Worm (Caenorhabditis elegans) whole organism, L1 larva: ENCODE measurements around the gene acr-18.
A peak's percentile ranks its signal among the peaks of the same experiment; 100 is the strongest.

Source experiments
- C16A3.4 ChIP-seq: fragments of 150-350 bp; optimal IDR thresholded peaks from 2 replicates; lab custom pipeline; 2014; ENCODE audit warnings: missing biosample characterization, missing genetic modification characterization
- C34B4.2 ChIP-seq: sonication (generic microtip); optimal IDR thresholded peaks from 2 replicates; lab custom pipeline; 2017; ENCODE audit warnings: mild to moderate bottlenecking, missing genetic modification characterization, missing compliant biosample characterization
- F16B12.6 ChIP-seq: fragments of 150-350 bp; optimal IDR thresholded peaks from 2 replicates; lab custom pipeline; 2014; ENCODE audit warnings: missing biosample characterization, missing genetic modification characterization
- Y116A8C.19 ChIP-seq: sonication (generic microtip); optimal IDR thresholded peaks from 2 replicates; lab custom pipeline; 2016; ENCODE audit warnings: missing compliant biosample characterization, missing genetic modification characterization, borderline replicate concordance
- ama-1 ChIP-seq: fragments of 150-350 bp; optimal IDR thresholded peaks from 2 replicates; lab custom pipeline; 2014
- blmp-1 ChIP-seq: fragments of 150-350 bp; optimal IDR thresholded peaks from 2 replicates; lab custom pipeline; 2014; ENCODE audit warnings: missing biosample characterization, missing genetic modification characterization
- ceh-63 ChIP-seq: fragments of 200-800 bp; sonication (Bioruptor generic); optimal IDR thresholded peaks from 2 replicates; lab custom pipeline; 2018; ENCODE audit warnings: mild to moderate bottlenecking, missing genetic modification characterization, missing compliant biosample characterization
- ceh-8 ChIP-seq: fragments of 200-800 bp; sonication (Bioruptor generic); optimal IDR thresholded peaks from 2 replicates; lab custom pipeline; 2018; ENCODE audit warnings: mild to moderate bottlenecking, missing genetic modification characterization, moderate library complexity, missing compliant biosample characterization
- ceh-88 ChIP-seq: fragments of 200-800 bp; sonication (Bioruptor generic); IDR thresholded peaks from 2 replicates; pipeline ENCODE4 v1.3.6; 2022; ENCODE audit warnings: missing genetic modification characterization, missing compliant biosample characterization
- ceh-90 ChIP-seq: sonication (generic microtip); optimal IDR thresholded peaks from 2 replicates; lab custom pipeline; 2016; ENCODE audit warnings: missing genetic modification characterization, missing compliant biosample characterization
- efl-1 ChIP-seq, 4 experiments: fragments of 150-350 bp; optimal IDR thresholded peaks in 3 of 4; peaks in 1 of 4; 1 replicate in 1 of 4; 2 replicates in 3 of 4; lab custom pipeline; 2014; ENCODE audit warnings: missing biosample characterization in 2 of 4, missing genetic modification characterization in 2 of 4, missing genetic modification reagents in 2 of 4
- fkh-10 ChIP-seq: sonication (generic microtip); optimal IDR thresholded peaks from 2 replicates; lab custom pipeline; 2017; ENCODE audit warnings: missing biosample characterization, missing genetic modification reagents, missing genetic modification characterization
- fkh-4 ChIP-seq: sonication (generic microtip); optimal IDR thresholded peaks from 2 replicates; lab custom pipeline; 2016; ENCODE audit warnings: missing compliant biosample characterization, missing genetic modification characterization, borderline replicate concordance
- fkh-8 ChIP-seq: sonication (generic microtip); optimal IDR thresholded peaks from 2 replicates; lab custom pipeline; 2016; ENCODE audit warnings: mild to moderate bottlenecking, missing genetic modification characterization, missing compliant biosample characterization
- fos-1 ChIP-seq: fragments of 150-350 bp; optimal IDR thresholded peaks from 2 replicates; lab custom pipeline; 2014; ENCODE audit warnings: missing biosample characterization, missing genetic modification characterization
- grh-1 ChIP-seq: fragments of 200-800 bp; sonication (Bioruptor generic); IDR thresholded peaks from 2 replicates; pipeline ENCODE4 v1.3.6; 2022; ENCODE audit warnings: missing genetic modification reagents, missing genetic modification characterization, missing compliant biosample characterization
- hlh-17 ChIP-seq: fragments of 200-800 bp; sonication (Bioruptor generic); optimal IDR thresholded peaks from 2 replicates; lab custom pipeline; 2018; ENCODE audit warnings: missing genetic modification characterization, mild to moderate bottlenecking, missing compliant biosample characterization, moderate library complexity, borderline replicate concordance
- hlh-4 ChIP-seq: sonication (generic microtip); optimal IDR thresholded peaks from 2 replicates; lab custom pipeline; 2016; ENCODE audit warnings: mild to moderate bottlenecking, missing genetic modification characterization, missing compliant biosample characterization
- irx-1 ChIP-seq: sonication (generic microtip); optimal IDR thresholded peaks from 2 replicates; lab custom pipeline; 2016; ENCODE audit warnings: missing genetic modification characterization, missing compliant biosample characterization
- isw-1 ChIP-seq: fragments of 200-800 bp; sonication (Bioruptor generic); IDR thresholded peaks from 2 replicates; pipeline ENCODE4 v1.3.6; 2022; ENCODE audit warnings: missing genetic modification characterization, missing compliant biosample characterization
- lin-13 ChIP-seq: fragments of 150-350 bp; optimal IDR thresholded peaks from 2 replicates; lab custom pipeline; 2014; ENCODE audit warnings: missing biosample characterization, missing genetic modification reagents, missing genetic modification characterization
- lin-14 ChIP-seq: fragments of 200-800 bp; sonication (Bioruptor generic); optimal IDR thresholded peaks from 2 replicates; lab custom pipeline; 2018; ENCODE audit warnings: mild to moderate bottlenecking, missing genetic modification characterization, moderate library complexity, missing compliant biosample characterization
- lin-15B ChIP-seq: fragments of 150-350 bp; sonication (generic microtip); optimal IDR thresholded peaks from 3 replicates; lab custom pipeline; 2014; ENCODE audit warnings: missing biosample characterization, missing genetic modification characterization
- lir-3 ChIP-seq: sonication (generic microtip); optimal IDR thresholded peaks from 2 replicates; lab custom pipeline; 2016; ENCODE audit warnings: mild to moderate bottlenecking, missing genetic modification characterization, moderate library complexity, missing compliant biosample characterization; ENCODE audit not compliant: poor library complexity
- lsy-2 ChIP-seq, 2 experiments: fragments of 150-350 bp; optimal IDR thresholded peaks; 2 replicates each; lab custom pipeline; 2014; ENCODE audit warnings: missing biosample characterization in 2 of 2, missing genetic modification characterization in 2 of 2
- nhr-11 ChIP-seq: fragments of 150-350 bp; optimal IDR thresholded peaks from 2 replicates; lab custom pipeline; 2014; ENCODE audit warnings: missing biosample characterization, missing genetic modification characterization
- nhr-19 ChIP-seq: fragments of 200-800 bp; sonication (Bioruptor generic); conservative IDR thresholded peaks from 2 replicates; pipeline ENCODE4 v1.3.6; 2022; ENCODE audit warnings: missing genetic modification characterization, missing compliant biosample characterization
- nhr-47 ChIP-seq: sonication (generic microtip); optimal IDR thresholded peaks from 2 replicates; lab custom pipeline; 2016; ENCODE audit warnings: mild to moderate bottlenecking, missing genetic modification characterization, moderate library complexity, missing compliant biosample characterization
- nhr-71 ChIP-seq: sonication (generic microtip); optimal IDR thresholded peaks from 2 replicates; lab custom pipeline; 2016; ENCODE audit warnings: mild to moderate bottlenecking, missing genetic modification characterization, moderate library complexity, missing compliant biosample characterization
- nhr-76 ChIP-seq: sonication (generic microtip); optimal IDR thresholded peaks from 2 replicates; lab custom pipeline; 2017; ENCODE audit warnings: missing biosample characterization, missing genetic modification characterization
- nhr-84 ChIP-seq: sonication (generic microtip); optimal IDR thresholded peaks from 2 replicates; lab custom pipeline; 2017; ENCODE audit warnings: missing biosample characterization, missing genetic modification characterization
- nhr-85 ChIP-seq: sonication (generic microtip); peaks from one replicate; lab custom pipeline; 2016; ENCODE audit warnings: missing genetic modification characterization, inconsistent platforms, missing compliant biosample characterization
- nhr-90 ChIP-seq: sonication (generic microtip); optimal IDR thresholded peaks from 2 replicates; lab custom pipeline; 2016; ENCODE audit warnings: mild to moderate bottlenecking, missing genetic modification characterization, missing compliant biosample characterization; ENCODE audit not compliant: poor library complexity
- pag-3 ChIP-seq: sonication (generic microtip); optimal IDR thresholded peaks from 2 replicates; lab custom pipeline; 2017; ENCODE audit warnings: missing genetic modification characterization, mild to moderate bottlenecking, missing compliant biosample characterization, antibody characterized with exemption, borderline replicate concordance; ENCODE audit not compliant: insufficient read depth
- pqm-1 ChIP-seq: sonication (generic microtip); optimal IDR thresholded peaks from 3 replicates; lab custom pipeline; 2017; ENCODE audit warnings: missing biosample characterization, missing genetic modification characterization
- rnt-1 ChIP-seq: sonication (generic microtip); optimal IDR thresholded peaks from 2 replicates; lab custom pipeline; 2016; ENCODE audit warnings: mild to moderate bottlenecking, missing genetic modification characterization, moderate library complexity, missing compliant biosample characterization
- snpc-4 ChIP-seq: fragments of 150-350 bp; optimal IDR thresholded peaks from 2 replicates; lab custom pipeline; 2014; ENCODE audit warnings: missing biosample characterization, missing genetic modification characterization
- snu-23 ChIP-seq: sonication (generic microtip); optimal IDR thresholded peaks from 2 replicates; lab custom pipeline; 2016; ENCODE audit warnings: missing genetic modification characterization, missing compliant biosample characterization
- sox-4 ChIP-seq: sonication (generic microtip); optimal IDR thresholded peaks from 2 replicates; lab custom pipeline; 2016; ENCODE audit warnings: missing genetic modification characterization, missing compliant biosample characterization
- sptf-1 ChIP-seq: fragments of 150-350 bp; optimal IDR thresholded peaks from 2 replicates; lab custom pipeline; 2014; ENCODE audit warnings: missing biosample characterization, missing genetic modification characterization
- tlp-1 ChIP-seq: fragments of 150-350 bp; optimal IDR thresholded peaks from 2 replicates; lab custom pipeline; 2014; ENCODE audit warnings: missing biosample characterization, missing genetic modification characterization
- unc-30 ChIP-seq: sonication (generic microtip); optimal IDR thresholded peaks from 2 replicates; lab custom pipeline; 2017; ENCODE audit warnings: missing biosample characterization, missing genetic modification characterization
- unc-86 ChIP-seq: sonication (generic microtip); optimal IDR thresholded peaks from 2 replicates; lab custom pipeline; 2016; ENCODE audit warnings: missing genetic modification characterization, missing compliant biosample characterization
- unc-98 ChIP-seq: fragments of 200-800 bp; sonication (Bioruptor generic); IDR thresholded peaks from 2 replicates; pipeline ENCODE4 v1.3.6; 2022; ENCODE audit warnings: missing genetic modification characterization, missing compliant biosample characterization
- xbp-1 ChIP-seq: sonication (generic microtip); optimal IDR thresholded peaks from 2 replicates; lab custom pipeline; 2016; ENCODE audit warnings: missing genetic modification characterization, missing compliant biosample characterization
- zag-1 ChIP-seq: fragments of 150-350 bp; optimal IDR thresholded peaks from 2 replicates; lab custom pipeline; 2014; ENCODE audit warnings: missing biosample characterization, missing genetic modification characterization
- zip-4 ChIP-seq: fragments of 200-800 bp; sonication (Bioruptor generic); optimal IDR thresholded peaks from 2 replicates; lab custom pipeline; 2018; ENCODE audit warnings: mild to moderate bottlenecking, missing genetic modification characterization, moderate library complexity, missing compliant biosample characterization

acr-18 gene

ce11 chrV:15590183-15590667 lies 31.3 kb upstream of the acr-18 start, which contains the start of gene F28F8.7 (continued):
- TF ChIP-seq snu-23 (GFP tag; lab: Kevin White, UChicago): peak; percentile 78
- peak; percentile 78 for TF ChIP-seq grh-1 (GFP tag; lab: Robert Waterston, UW)
- TF ChIP-seq nhr-11 (tag; lab: Kevin White, UChicago): peak; percentile 8
- peak; percentile 32 for TF ChIP-seq lin-15B (tag; lab: Kevin White, UChicago)
- TF ChIP-seq efl-1 (optimal IDR thresholded peaks at IDR 0.05; lab: Kevin White, UChicago): peak; percentile 44 to 79
- TF ChIP-seq efl-1 (GFP tag; optimal IDR thresholded peaks at IDR 0.05 in 1 of 2; lab: Kevin White, UChicago): peak; percentile 63 to 94
- peak; percentile 90 for TF ChIP-seq nhr-47

DNA sequence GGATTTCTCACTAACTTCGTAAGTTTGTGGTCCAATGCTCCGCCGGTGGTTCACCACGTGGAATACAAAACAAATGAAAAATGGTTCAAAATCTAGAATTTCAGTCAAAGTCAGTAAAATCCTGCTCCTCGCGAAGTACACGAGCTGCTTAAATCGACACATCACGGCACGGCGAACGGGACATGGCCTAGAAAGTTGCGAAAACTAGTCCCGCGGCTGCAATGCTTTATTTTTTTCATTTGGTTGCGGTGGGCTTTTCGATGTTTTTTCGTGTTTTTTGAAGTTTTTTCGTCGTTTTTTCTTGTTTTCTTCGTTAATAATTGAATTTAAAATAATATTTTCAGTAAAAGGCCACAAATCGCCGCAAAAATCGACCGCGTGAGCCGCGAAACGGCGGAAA lies 26.8 kb upstream of the acr-18 start:
- TF ChIP-seq rnt-1 (peak; percentile 33), lsy-2 (tag; optimal IDR thresholded peaks at IDR 0.05; lab: Kevin White, UChicago) (peak in 1 of 2 experiments; percentile 5)
- TF ChIP-seq, all 84 proteins: peak for 2; not testable (repeated sequence) for 82

- TF ChIP-seq unc-30 (tag; lab: Kevin White, UChicago) (no peak), isw-1 (GFP tag; lab: Robert Waterston, UW) (peak; percentile 40), nhr-85 (tag; lab: Kevin White, UChicago) (peak; percentile 49), fos-1 (tag; lab: Kevin White, UChicago) (peak; percentile 41), efl-1 (optimal IDR thresholded peaks at IDR 0.05; lab: Kevin White, UChicago) (peak; percentile 44 to 94), efl-1 (GFP tag; optimal IDR thresholded peaks at IDR 0.05 in 1 of 2; lab: Kevin White, UChicago) (peak; percentile 93 to 99), zag-1 (tag; lab: Kevin White, UChicago) (no peak), unc-98 (GFP tag; lab: Robert Waterston, UW) (no peak), ceh-90 (tag; lab: Kevin White, UChicago) (no peak), pag-3 (tag; lab: Kevin White, UChicago) (no peak), tlp-1 (tag; lab: Kevin White, UChicago) (no peak), lin-14 (no peak), nhr-76 (tag; lab: Kevin White, UChicago) (no peak), nhr-84 (no peak), pqm-1 (tag; lab: Kevin White, UChicago) (no peak), irx-1 (tag; lab: Kevin White, UChicago) (no peak), hlh-4 (tag; lab: Kevin White, UChicago) (no peak), F16B12.6 (peak; percentile 4), nhr-71 (tag; lab: Kevin White, UChicago) (peak; percentile 63), lir-3 (tag; lab: Kevin White, UChicago) (no peak), lin-13 (peak; percentile 43), C16A3.4 (tag; lab: Kevin White, UChicago) (peak; percentile 44), Y116A8C.19 (no peak), xbp-1 (tag; lab: Kevin White, UChicago) (peak; percentile 52), snpc-4 (tag; lab: Kevin White, UChicago) (peak; percentile 40), fkh-8 (tag; lab: Kevin White, UChicago) (no peak), C34B4.2 (tag; lab: Kevin White, UChicago) (no peak), ceh-88 (no peak), sox-4 (no peak), zip-4 (no peak), ceh-63 (GFP tag; lab: Kevin White, UChicago) (no peak), lsy-2 (tag; optimal IDR thresholded peaks at IDR 0.05; lab: Kevin White, UChicago) (peak; percentile 67 to 80), nhr-90 (tag; lab: Kevin White, UChicago) (peak; percentile 40), ceh-8 (GFP tag; lab: Kevin White, UChicago) (no peak), snu-23 (GFP tag; lab: Kevin White, UChicago) (peak; percentile 56), sptf-1 (tag; lab: Kevin White, UChicago) (no peak), fkh-10 (GFP tag; lab: Kevin White, UChicago) (no peak), blmp-1 (tag; lab: Kevin White, UChicago) (peak; percentile 53), nhr-47 (peak; percentile 57), ama-1 (lab: Kevin White, UChicago) (no peak), unc-86 (tag; lab: Kevin White, UChicago) (no peak), grh-1 (GFP tag; lab: Robert Waterston, UW) (no peak), hlh-17 (GFP tag; lab: Kevin White, UChicago) (no peak), fkh-4 (tag; lab: Kevin White, UChicago) (no peak), nhr-19 (GFP tag; lab: Robert Waterston, UW) (peak; percentile 58)
Measured at ce11 chrV:15578386-15578785, 19.4 kb upstream of the acr-18 start, which contains the start of gene F28F8.9. TSS of gene F28F8.9 (minus strand) at chrV:15578673.
